Worm (Caenorhabditis elegans) whole organism, L4 larva: ENCODE data around the gene cec-7.

Experiments used
- ama-1 ChIP-seq: fragments of 150-350 bp; optimal IDR thresholded peaks from 2 replicates; lab custom pipeline; 2014; ENCODE audit warnings: inconsistent platforms, mixed read lengths
- cey-2 ChIP-seq: sonication (generic microtip); optimal IDR thresholded peaks from 3 replicates; lab custom pipeline; 2017; ENCODE audit warnings: missing genetic modification characterization, mild to moderate bottlenecking, missing compliant biosample characterization, antibody characterized with exemption, borderline replicate concordance; ENCODE audit not compliant: insufficient read depth
- dmd-6 ChIP-seq: fragments of 200-800 bp; sonication (Bioruptor generic); IDR thresholded peaks from 2 replicates; pipeline ENCODE4 v1.3.6; 2022; ENCODE audit warnings: missing genetic modification reagents, missing genetic modification characterization, missing compliant biosample characterization
- hlh-11 ChIP-seq: fragments of 200-800 bp; sonication (Bioruptor generic); optimal IDR thresholded peaks from 2 replicates; lab custom pipeline; 2018; ENCODE audit warnings: mild to moderate bottlenecking, missing genetic modification characterization, missing compliant biosample characterization
- lin-15B ChIP-seq: fragments of 150-350 bp; sonication (generic microtip); optimal IDR thresholded peaks from 3 replicates; lab custom pipeline; 2014; ENCODE audit warnings: missing biosample characterization, missing genetic modification characterization
- lin-38 ChIP-seq: fragments of 200-800 bp; sonication (Bioruptor generic); IDR thresholded peaks from 2 replicates; pipeline ENCODE4 v1.3.6; 2022; ENCODE audit warnings: missing genetic modification reagents, missing genetic modification characterization, missing compliant biosample characterization
- mxl-3 ChIP-seq: fragments of 200-800 bp; sonication (Bioruptor generic); optimal IDR thresholded peaks from 2 replicates; lab custom pipeline; 2018; ENCODE audit warnings: mild to moderate bottlenecking, missing genetic modification characterization, missing compliant biosample characterization
- nhr-11 ChIP-seq: fragments of 150-350 bp; optimal IDR thresholded peaks from 2 replicates; lab custom pipeline; 2014; ENCODE audit warnings: missing biosample characterization, missing genetic modification characterization
- nhr-25 ChIP-seq: sonication (generic microtip); optimal IDR thresholded peaks from 2 replicates; lab custom pipeline; 2017; ENCODE audit warnings: missing genetic modification characterization, mild to moderate bottlenecking, missing compliant biosample characterization, antibody characterized with exemption, moderate library complexity, borderline replicate concordance; ENCODE audit not compliant: insufficient read depth
- pqm-1 ChIP-seq: sonication (generic microtip); optimal IDR thresholded peaks from 2 replicates; lab custom pipeline; 2017; ENCODE audit warnings: missing biosample characterization, missing genetic modification characterization
- skn-1 ChIP-seq: fragments of 150-350 bp; optimal IDR thresholded peaks from 2 replicates; lab custom pipeline; 2014; ENCODE audit warnings: missing biosample characterization, missing genetic modification characterization
- snpc-1.2 ChIP-seq: fragments of 200-800 bp; sonication (Bioruptor generic); IDR thresholded peaks from 2 replicates; pipeline ENCODE4 v1.3.6; 2022; ENCODE audit warnings: missing genetic modification reagents, missing genetic modification characterization, missing compliant biosample characterization
- unc-39 ChIP-seq: sonication (generic microtip); optimal IDR thresholded peaks from 2 replicates; lab custom pipeline; 2017; ENCODE audit warnings: missing biosample characterization, missing genetic modification characterization
- unc-62 ChIP-seq, 3 experiments: fragments of 150-350 bp in 1 of 3; sonication (generic microtip); optimal IDR thresholded peaks in 2 of 3; peaks in 1 of 3; 1 replicate in 1 of 3; 2 replicates in 2 of 3; lab custom pipeline; 2014 to 2017; ENCODE audit warnings: missing biosample characterization in 3 of 3, missing genetic modification characterization in 3 of 3, missing genetic modification reagents in 3 of 3, missing genotype in 1 of 3

- TF ChIP-seq lin-38 (no peak), ama-1 (no peak), lin-15B (tag; lab: Kevin White, UChicago) (no peak), nhr-25 (tag; lab: Kevin White, UChicago) (no peak), cey-2 (tag; lab: Kevin White, UChicago) (no peak), hlh-11 (peak; percentile 53), snpc-1.2 (GFP tag; lab: Robert Waterston, UW) (no peak), unc-39 (tag; lab: Kevin White, UChicago) (no peak), dmd-6 (peak; percentile 83), mxl-3 (GFP tag; lab: Kevin White, UChicago) (no peak), nhr-11 (no peak), skn-1 (tag; lab: Kevin White, UChicago) (no peak), unc-62 (GFP tag; optimal IDR thresholded peaks at IDR 0.05 in 1 of 2; lab: Kevin White, UChicago) (no peak), unc-62 (tag; optimal IDR thresholded peaks at IDR 0.05; lab: Kevin White, UChicago) (no peak), pqm-1 (no peak)
These were observed 44.3 kb downstream of the cec-7 start for ce11 chrIII:12833079-12833478.
